Worm (Caenorhabditis elegans) whole organism, L3 larva: ENCODE measurements around the gene srd-28.
"Not testable (repeated sequence)": the region's sequence is repeated elsewhere in the genome, so short reads cannot be mapped to it uniquely, and the experiment has no call there.

Experiments used
- R02D3.7 ChIP-seq: fragments of 150-350 bp; optimal IDR thresholded peaks from 2 replicates; lab custom pipeline; 2014; ENCODE audit warnings: missing biosample characterization, missing genetic modification characterization
- ZK546.5 ChIP-seq: sonication (generic microtip); optimal IDR thresholded peaks from 2 replicates; lab custom pipeline; 2017; ENCODE audit warnings: missing biosample characterization, missing genetic modification characterization
- ama-1 ChIP-seq: fragments of 150-350 bp; optimal IDR thresholded peaks from 2 replicates; lab custom pipeline; 2018
- ceh-16 ChIP-seq: sonication (generic microtip); optimal IDR thresholded peaks from 2 replicates; lab custom pipeline; 2017; ENCODE audit warnings: missing biosample characterization, missing genetic modification characterization
- ceh-28 ChIP-seq: fragments of 150-350 bp; optimal IDR thresholded peaks from 2 replicates; lab custom pipeline; 2014; ENCODE audit warnings: missing biosample characterization, missing genetic modification reagents, missing genetic modification characterization
- daf-12 ChIP-seq: fragments of 150-350 bp; optimal IDR thresholded peaks from 2 replicates; lab custom pipeline; 2014; ENCODE audit warnings: missing biosample characterization, missing genetic modification reagents, missing genetic modification characterization
- elt-1 ChIP-seq: fragments of 150-350 bp; optimal IDR thresholded peaks from 2 replicates; lab custom pipeline; 2014; ENCODE audit warnings: missing biosample characterization, missing genetic modification characterization
- elt-2 ChIP-seq: sonication (generic microtip); optimal IDR thresholded peaks from 2 replicates; lab custom pipeline; 2016; ENCODE audit warnings: missing genetic modification reagents, mild to moderate bottlenecking, missing genetic modification characterization, missing compliant biosample characterization
- elt-3 ChIP-seq, 3 experiments: fragments of 150-350 bp in 1 of 3; sonication (generic microtip) in 2 of 3; optimal IDR thresholded peaks; 2 replicates in 2 of 3; 4 replicates in 1 of 3; lab custom pipeline; 2014 to 2017; ENCODE audit warnings: missing biosample characterization in 3 of 3, missing genetic modification characterization in 3 of 3
- fkh-10 ChIP-seq: sonication (generic microtip); optimal IDR thresholded peaks from 2 replicates; lab custom pipeline; 2017; ENCODE audit warnings: missing biosample characterization, missing genetic modification reagents, missing genetic modification characterization
- fkh-2 ChIP-seq: fragments of 150-350 bp; optimal IDR thresholded peaks from 2 replicates; lab custom pipeline; 2014; ENCODE audit warnings: missing biosample characterization, missing genetic modification reagents, missing genetic modification characterization
- fos-1 ChIP-seq: fragments of 150-350 bp; optimal IDR thresholded peaks from 2 replicates; lab custom pipeline; 2014; ENCODE audit warnings: missing biosample characterization, missing genetic modification characterization
- jun-1 ChIP-seq: fragments of 150-350 bp; optimal IDR thresholded peaks from 2 replicates; lab custom pipeline; 2014; ENCODE audit warnings: missing biosample characterization, missing genetic modification reagents, missing genetic modification characterization
- lin-39 ChIP-seq: fragments of 150-350 bp; optimal IDR thresholded peaks from 2 replicates; lab custom pipeline; 2018; ENCODE audit warnings: missing biosample characterization, missing genetic modification reagents, missing genetic modification characterization
- nfya-1 ChIP-seq: sonication (generic microtip); optimal IDR thresholded peaks from 2 replicates; lab custom pipeline; 2017; ENCODE audit warnings: missing genetic modification characterization, mild to moderate bottlenecking, missing compliant biosample characterization, antibody characterized with exemption, moderate library complexity; ENCODE audit not compliant: insufficient read depth
- nhr-11 ChIP-seq: fragments of 150-350 bp; optimal IDR thresholded peaks from 2 replicates; lab custom pipeline; 2014; ENCODE audit warnings: missing biosample characterization, missing genetic modification characterization
- nhr-23 ChIP-seq: fragments of 150-350 bp; optimal IDR thresholded peaks from 2 replicates; lab custom pipeline; 2014; ENCODE audit warnings: missing biosample characterization, missing genetic modification reagents, missing genetic modification characterization
- nhr-237 ChIP-seq: fragments of 150-350 bp; optimal IDR thresholded peaks from 2 replicates; lab custom pipeline; 2014; ENCODE audit warnings: missing biosample characterization, missing genetic modification characterization
- nhr-25 ChIP-seq: sonication (generic microtip); optimal IDR thresholded peaks from 2 replicates; lab custom pipeline; 2017; ENCODE audit warnings: missing biosample characterization, missing genetic modification characterization
- nhr-28 ChIP-seq: fragments of 150-350 bp; optimal IDR thresholded peaks from 2 replicates; lab custom pipeline; 2014; ENCODE audit warnings: missing biosample characterization, missing genetic modification characterization
- nhr-43 ChIP-seq: sonication (generic microtip); optimal IDR thresholded peaks from 2 replicates; lab custom pipeline; 2016; ENCODE audit warnings: mild to moderate bottlenecking, missing genetic modification characterization, missing compliant biosample characterization; ENCODE audit not compliant: poor library complexity, severe bottlenecking
- nhr-67 ChIP-seq: fragments of 150-350 bp; optimal IDR thresholded peaks from 2 replicates; lab custom pipeline; 2014; ENCODE audit warnings: missing biosample characterization, missing genetic modification characterization
- nhr-76 ChIP-seq: fragments of 150-350 bp; sonication (generic microtip); optimal IDR thresholded peaks from 5 replicates; lab custom pipeline; 2014; ENCODE audit warnings: missing biosample characterization, missing genetic modification characterization
- pqm-1 ChIP-seq: fragments of 150-350 bp; optimal IDR thresholded peaks from 2 replicates; lab custom pipeline; 2017; ENCODE audit warnings: missing biosample characterization, missing genetic modification characterization, inconsistent platforms
- sea-2 ChIP-seq: fragments of 150-350 bp; sonication (generic microtip); optimal IDR thresholded peaks from 4 replicates; lab custom pipeline; 2014; ENCODE audit warnings: missing biosample characterization, missing genetic modification reagents, missing genetic modification characterization
- skn-1 ChIP-seq: fragments of 150-350 bp; optimal IDR thresholded peaks from 2 replicates; lab custom pipeline; 2014; ENCODE audit warnings: missing biosample characterization, missing genetic modification characterization
- snpc-4 ChIP-seq: fragments of 150-350 bp; optimal IDR thresholded peaks from 2 replicates; lab custom pipeline; 2014; ENCODE audit warnings: missing biosample characterization, missing genetic modification characterization
- tbx-2 ChIP-seq: sonication (generic microtip); optimal IDR thresholded peaks from 2 replicates; lab custom pipeline; 2016; ENCODE audit warnings: mild to moderate bottlenecking, missing genetic modification characterization, missing compliant biosample characterization
- unc-39 ChIP-seq: sonication (generic microtip); optimal IDR thresholded peaks from 4 replicates; lab custom pipeline; 2017; ENCODE audit warnings: missing biosample characterization, missing genetic modification characterization
- unc-62 ChIP-seq: fragments of 150-350 bp; sonication (generic microtip); optimal IDR thresholded peaks from 4 replicates; lab custom pipeline; 2014; ENCODE audit warnings: missing biosample characterization, missing genetic modification reagents, missing genetic modification characterization

The srd-28 gene

ce11 chrV:15250304-15250703 lies at the start of gene srd-28:
srd-28 (plus strand) TSS chrV:15250604.
- not testable (repeated sequence) for TF ChIP-seq jun-1 (tag; lab: Kevin White, UChicago); ZK546.5; nhr-76 (tag; lab: Kevin White, UChicago)

- not testable (repeated sequence) for TF ChIP-seq pqm-1 (tag; lab: Kevin White, UChicago); sea-2; unc-62 (GFP tag; lab: Kevin White, UChicago)
- TF ChIP-seq, all 47 proteins: peak for 0; not testable (repeated sequence) for 47
Observed at ce11 chrV:15207681-15208080, 42.7 kb upstream of the srd-28 start, which contains the start of gene C41G6.12. C41G6.12 (minus strand) TSS chrV:15207781.

- TF ChIP-seq unc-39, elt-1, elt-2 (tag; lab: Kevin White, UChicago): not testable (repeated sequence)
Observed at ce11 chrV:15211869-15212268, 38.5 kb upstream of the srd-28 start, which contains the start of gene sri-24. sri-24 (plus strand) TSS chrV:15212169.

- TF ChIP-seq elt-1 (tag; lab: Kevin White, UChicago); fkh-10 (GFP tag; lab: Kevin White, UChicago); daf-12 (tag; lab: Kevin White, UChicago): not testable (repeated sequence)
- TF ChIP-seq, all 47 proteins: peak for 0; not testable (repeated sequence) for 47
Observed at ce11 chrV:15215175-15215574, 35.2 kb upstream of the srd-28 start, which contains the start of gene sri-26. sri-26 (plus strand) TSS chrV:15215475.

ce11 chrV:15216705-15217104 lies 33.7 kb upstream of the srd-28 start, which contains the start of gene sri-25:
sri-25 (plus strand) TSS chrV:15217005.
- TF ChIP-seq tbx-2 (tag; lab: Kevin White, UChicago) (no peak), skn-1 (tag; lab: Kevin White, UChicago) (no peak), nhr-28 (tag; lab: Kevin White, UChicago) (no peak), nfya-1 (tag; lab: Kevin White, UChicago) (no peak), ama-1 (lab: Kevin White, UChicago) (no peak), nhr-43 (tag; lab: Kevin White, UChicago) (no peak), elt-3 (tag; optimal IDR thresholded peaks at IDR 0.05; lab: Kevin White, UChicago) (no peak), ceh-16 (tag; lab: Kevin White, UChicago) (no peak), elt-1 (tag; lab: Kevin White, UChicago) (no peak), elt-2 (tag; lab: Kevin White, UChicago) (no peak), ZK546.5 (no peak), fkh-2 (tag; lab: Kevin White, UChicago) (no peak), lin-39 (tag; lab: Kevin White, UChicago) (no peak), R02D3.7 (no peak), fkh-10 (GFP tag; lab: Kevin White, UChicago) (no peak)

- TF ChIP-seq ceh-28 (tag; lab: Kevin White, UChicago) (no peak), nhr-23 (tag; lab: Kevin White, UChicago) (no peak), nhr-237 (tag; lab: Kevin White, UChicago) (no peak), nhr-11 (tag; lab: Kevin White, UChicago) (no peak), fos-1 (tag; lab: Kevin White, UChicago) (no peak), nhr-25 (tag; lab: Kevin White, UChicago) (no peak), nhr-67 (tag; lab: Kevin White, UChicago) (no peak), snpc-4 (tag; lab: Kevin White, UChicago) (no peak)
Observed at ce11 chrV:15221330-15221729, 29.1 kb upstream of the srd-28 start, which contains the start of gene irld-25. irld-25 (plus strand) TSS chrV:15221630.
